Fruit fly (Drosophila melanogaster): ENCODE data around the gene spn-D.

DNA sequence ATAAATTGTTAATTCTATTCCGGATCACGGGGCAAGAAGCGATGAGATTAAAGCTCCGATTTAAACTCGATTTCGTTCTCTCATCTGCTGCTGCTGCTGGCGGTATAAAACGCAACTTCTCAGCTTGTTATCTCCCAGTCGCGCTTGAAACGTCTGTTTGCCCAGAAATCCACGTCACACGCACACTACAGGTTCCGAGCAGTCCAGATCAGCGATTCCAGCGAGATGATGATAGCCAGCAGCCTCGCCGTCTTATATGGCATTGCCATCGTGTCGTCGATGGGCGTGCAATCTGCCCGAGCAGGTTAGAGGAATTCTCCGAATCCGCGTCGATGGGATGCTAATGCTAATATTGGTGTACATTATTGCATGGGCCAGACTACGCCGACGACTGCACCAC, 7.7 kb upstream of the spn-D start, which contains the start of gene grass:
- TF ChIP-seq CG12769 (tag; optimal IDR thresholded peaks at IDR 0.05) (peak; percentile 67), CG4730 (GFP tag; IDR thresholded peaks at IDR 0.05) (no peak)

All from whole organism, embryonic.